Worm (Caenorhabditis elegans) whole organism, young adult: ENCODE data around the gene tmed-13.

ENCODE experiments used
- B0019.2 ChIP-seq: fragments of 200-800 bp; sonication (Bioruptor generic); conservative IDR thresholded peaks from 2 replicates; pipeline ENCODE4 v1.3.6; 2022; ENCODE audit warnings: missing genetic modification reagents, missing genetic modification characterization, missing compliant biosample characterization
- C17E4.6 ChIP-seq: fragments of 200-800 bp; sonication (Bioruptor generic); IDR thresholded peaks from 2 replicates; pipeline ENCODE4 v1.3.6; 2022; ENCODE audit warnings: missing genetic modification reagents, missing genetic modification characterization, missing compliant biosample characterization
- F10E7.11 ChIP-seq: sonication (generic microtip); optimal IDR thresholded peaks from 2 replicates; lab custom pipeline; 2017; ENCODE audit warnings: mild to moderate bottlenecking, missing genetic modification characterization, moderate library complexity, missing compliant biosample characterization
- F22D6.2 ChIP-seq: sonication (generic microtip); optimal IDR thresholded peaks from 2 replicates; lab custom pipeline; 2016; ENCODE audit warnings: mild to moderate bottlenecking, missing genetic modification characterization, missing compliant biosample characterization
- F33H1.4 ChIP-seq: fragments of 200-800 bp; sonication (Bioruptor generic); IDR thresholded peaks from 2 replicates; pipeline ENCODE4 v1.3.6; 2022; ENCODE audit warnings: missing genetic modification reagents, missing genetic modification characterization, missing compliant biosample characterization
- F57A8.1 ChIP-seq: fragments of 200-800 bp; sonication (Bioruptor generic); optimal IDR thresholded peaks from 2 replicates; lab custom pipeline; 2018; ENCODE audit warnings: mild to moderate bottlenecking, missing genetic modification characterization, moderate library complexity, missing compliant biosample characterization
- T26A5.8 ChIP-seq: sonication (generic microtip); optimal IDR thresholded peaks from 2 replicates; lab custom pipeline; 2016; ENCODE audit warnings: missing genetic modification characterization, missing compliant biosample characterization
- attf-3 ChIP-seq: fragments of 200-800 bp; sonication (Bioruptor generic); conservative IDR thresholded peaks from 2 replicates; pipeline ENCODE4 v1.3.6; 2022; ENCODE audit warnings: missing genetic modification reagents, missing genetic modification characterization, missing compliant biosample characterization
- bed-1 ChIP-seq: fragments of 200-800 bp; sonication (Bioruptor generic); IDR thresholded peaks from 2 replicates; pipeline ENCODE4 v1.3.6; 2022; ENCODE audit warnings: missing genetic modification reagents, missing genetic modification characterization, missing compliant biosample characterization
- ceh-100 ChIP-seq: fragments of 200-800 bp; sonication (Bioruptor generic); IDR thresholded peaks from 2 replicates; pipeline ENCODE4 v1.3.6; 2022; ENCODE audit warnings: missing genetic modification reagents, missing genetic modification characterization, missing compliant biosample characterization
- ceh-40 ChIP-seq: fragments of 200-800 bp; sonication (Bioruptor generic); IDR thresholded peaks from 2 replicates; pipeline ENCODE4 v1.3.6; 2022; ENCODE audit warnings: missing genetic modification characterization, missing compliant biosample characterization
- ceh-79 ChIP-seq: sonication (generic microtip); optimal IDR thresholded peaks from 2 replicates; lab custom pipeline; 2017; ENCODE audit warnings: mild to moderate bottlenecking, missing genetic modification characterization, missing compliant biosample characterization
- chd-7 ChIP-seq: sonication (generic microtip); optimal IDR thresholded peaks from 2 replicates; lab custom pipeline; 2016; ENCODE audit warnings: mild to moderate bottlenecking, missing genetic modification characterization, moderate library complexity, missing compliant biosample characterization
- dpff-1 ChIP-seq: sonication (generic microtip); optimal IDR thresholded peaks from 2 replicates; lab custom pipeline; 2017; ENCODE audit warnings: mild to moderate bottlenecking, missing genetic modification characterization, missing compliant biosample characterization
- efl-1 ChIP-seq: fragments of 150-350 bp; optimal IDR thresholded peaks from 2 replicates; lab custom pipeline; 2014; ENCODE audit warnings: missing biosample characterization, missing genetic modification reagents, missing genetic modification characterization
- egl-44 ChIP-seq: fragments of 200-800 bp; sonication (Bioruptor generic); IDR thresholded peaks from 2 replicates; pipeline ENCODE4 v1.3.6; 2022; ENCODE audit warnings: missing genetic modification reagents, missing genetic modification characterization, missing compliant biosample characterization
- ets-4 ChIP-seq: fragments of 200-800 bp; sonication (Bioruptor generic); optimal IDR thresholded peaks from 2 replicates; lab custom pipeline; 2018; ENCODE audit warnings: mild to moderate bottlenecking, missing genetic modification characterization, missing compliant biosample characterization
- gei-17 ChIP-seq: fragments of 200-800 bp; sonication (Bioruptor generic); optimal IDR thresholded peaks from 2 replicates; lab custom pipeline; 2018; ENCODE audit warnings: mild to moderate bottlenecking, missing genetic modification characterization, missing compliant biosample characterization
- him-1 ChIP-seq: sonication (generic microtip); optimal IDR thresholded peaks from 2 replicates; lab custom pipeline; 2016; ENCODE audit warnings: missing genotype, missing genetic modification reagents, missing genetic modification characterization, missing compliant biosample characterization
- hlh-26 ChIP-seq: fragments of 200-800 bp; sonication (Bioruptor generic); conservative IDR thresholded peaks from 2 replicates; pipeline ENCODE4 v1.3.6; 2022; ENCODE audit warnings: missing genetic modification reagents, missing genetic modification characterization, missing compliant biosample characterization
- hmg-1.2 ChIP-seq: fragments of 200-800 bp; sonication (Bioruptor generic); IDR thresholded peaks from 2 replicates; pipeline ENCODE4 v1.3.6; 2022; ENCODE audit warnings: missing genetic modification reagents, missing genetic modification characterization, missing compliant biosample characterization
- hrde-1 ChIP-seq: sonication (generic microtip); optimal IDR thresholded peaks from 2 replicates; lab custom pipeline; 2016; ENCODE audit warnings: missing genetic modification characterization, mild to moderate bottlenecking, missing compliant biosample characterization, moderate library complexity, missing genotype, missing genetic modification reagents, borderline replicate concordance
- lag-1 ChIP-seq: fragments of 200-800 bp; sonication (Bioruptor generic); IDR thresholded peaks from 2 replicates; pipeline ENCODE4 v1.3.6; 2022; ENCODE audit warnings: missing genetic modification reagents, missing genetic modification characterization, missing compliant biosample characterization
- lin-26 ChIP-seq: fragments of 200-800 bp; sonication (Bioruptor generic); IDR thresholded peaks from 2 replicates; pipeline ENCODE4 v1.3.6; 2022; ENCODE audit warnings: missing genetic modification reagents, missing genetic modification characterization, missing compliant biosample characterization
- lin-40 ChIP-seq: sonication (generic microtip); optimal IDR thresholded peaks from 2 replicates; lab custom pipeline; 2016; ENCODE audit warnings: missing genetic modification characterization, mild to moderate bottlenecking, missing compliant biosample characterization, missing genotype, missing genetic modification reagents
- lsl-1 ChIP-seq: fragments of 200-800 bp; sonication (Bioruptor generic); optimal IDR thresholded peaks from 2 replicates; lab custom pipeline; 2018; ENCODE audit warnings: mild to moderate bottlenecking, missing genetic modification characterization, moderate library complexity, missing compliant biosample characterization
- lsy-27 ChIP-seq: sonication (generic microtip); optimal IDR thresholded peaks from 2 replicates; lab custom pipeline; 2017; ENCODE audit warnings: missing genetic modification characterization, mild to moderate bottlenecking, missing compliant biosample characterization, antibody characterized with exemption, missing genotype, borderline replicate concordance; ENCODE audit not compliant: insufficient read depth
- madf-8 ChIP-seq: fragments of 200-800 bp; sonication (Bioruptor generic); conservative IDR thresholded peaks from 2 replicates; pipeline ENCODE4 v1.3.6; 2022; ENCODE audit warnings: missing genetic modification reagents, missing genetic modification characterization, missing compliant biosample characterization
- mxl-1 ChIP-seq: sonication (generic microtip); optimal IDR thresholded peaks from 2 replicates; lab custom pipeline; 2016; ENCODE audit warnings: missing genetic modification characterization, missing compliant biosample characterization
- nhr-120 ChIP-seq: fragments of 200-800 bp; sonication (Bioruptor generic); IDR thresholded peaks from 2 replicates; pipeline ENCODE4 v1.3.6; 2022; ENCODE audit warnings: missing genetic modification characterization, missing compliant biosample characterization
- nhr-179 ChIP-seq: sonication (generic microtip); optimal IDR thresholded peaks from 2 replicates; lab custom pipeline; 2016; ENCODE audit warnings: mild to moderate bottlenecking, missing genetic modification characterization, missing compliant biosample characterization
- nhr-80 ChIP-seq: sonication (generic microtip); optimal IDR thresholded peaks from 2 replicates; lab custom pipeline; 2016; ENCODE audit warnings: missing genetic modification characterization, missing compliant biosample characterization
- repo-1 ChIP-seq: sonication (generic microtip); optimal IDR thresholded peaks from 2 replicates; lab custom pipeline; 2017; ENCODE audit warnings: mild to moderate bottlenecking, missing genetic modification characterization, missing compliant biosample characterization
- snpc-1.3 ChIP-seq: sonication (generic microtip); optimal IDR thresholded peaks from 2 replicates; lab custom pipeline; 2017; ENCODE audit warnings: missing genetic modification characterization, mild to moderate bottlenecking, missing compliant biosample characterization, antibody characterized with exemption, moderate library complexity, missing genotype, missing genetic modification reagents; ENCODE audit not compliant: insufficient read depth
- sptf-2 ChIP-seq: fragments of 200-800 bp; sonication (Bioruptor generic); optimal IDR thresholded peaks from 2 replicates; lab custom pipeline; 2018; ENCODE audit warnings: mild to moderate bottlenecking, missing genetic modification characterization, missing compliant biosample characterization
- tbx-9 ChIP-seq: sonication (generic microtip); optimal IDR thresholded peaks from 2 replicates; lab custom pipeline; 2016; ENCODE audit warnings: borderline replicate concordance, missing genetic modification characterization, inconsistent platforms, missing compliant biosample characterization
- unc-130 ChIP-seq: sonication (generic microtip); optimal IDR thresholded peaks from 2 replicates; lab custom pipeline; 2016; ENCODE audit warnings: missing genetic modification reagents, missing genetic modification characterization, missing compliant biosample characterization
- xnd-1 ChIP-seq: sonication (generic microtip); optimal IDR thresholded peaks from 2 replicates; lab custom pipeline; 2016; ENCODE audit warnings: missing genotype, missing genetic modification reagents, missing genetic modification characterization, missing compliant biosample characterization
- ztf-25 ChIP-seq: fragments of 200-800 bp; sonication (Bioruptor generic); IDR thresholded peaks from 2 replicates; pipeline ENCODE4 v1.3.6; 2022; ENCODE audit warnings: missing genetic modification reagents, missing genetic modification characterization, missing compliant biosample characterization

The tmed-13 gene

ce11 chrIV:6421183-6421635 lies 50.0 kb downstream of the tmed-13 start, which contains the start of gene puf-11 (continued):
- TF ChIP-seq snpc-1.3 (tag; lab: Kevin White, UChicago) (peak; percentile 88), him-1 (peak; percentile 28), nhr-120 (GFP tag; lab: Robert Waterston, UW) (no peak), attf-3 (GFP tag; lab: Robert Waterston, UW) (peak; percentile 67), T26A5.8 (tag; lab: Kevin White, UChicago) (no peak), repo-1 (tag; lab: Kevin White, UChicago) (no peak), ceh-100 (GFP tag; lab: Robert Waterston, UW) (0 out of 2 replicates have a peak, but pooled peaks have one; percentile 17), unc-130 (peak; percentile 79), F57A8.1 (GFP tag; lab: Kevin White, UChicago) (no peak), lsl-1 (GFP tag; lab: Kevin White, UChicago) (peak; percentile 98), madf-8 (GFP tag; lab: Robert Waterston, UW) (peak; percentile 95), F10E7.11 (tag; lab: Kevin White, UChicago) (no peak), efl-1 (GFP tag; lab: Kevin White, UChicago) (peak; percentile 97), hlh-26 (GFP tag; lab: Robert Waterston, UW) (no peak), xnd-1 (peak; percentile 99), lin-26 (GFP tag; lab: Robert Waterston, UW) (0 out of 2 replicates have a peak, but pooled peaks have one; percentile 19), lsy-27 (tag; lab: Kevin White, UChicago) (no peak), ceh-40 (no peak), mxl-1 (tag; lab: Kevin White, UChicago) (no peak), nhr-80 (tag; lab: Kevin White, UChicago) (no peak), ztf-25 (GFP tag; lab: Robert Waterston, UW) (no peak), egl-44 (GFP tag; lab: Robert Waterston, UW) (no peak), hrde-1 (peak; percentile 86), F33H1.4 (GFP tag; lab: Robert Waterston, UW) (peak; percentile 98), lag-1 (no peak), chd-7 (tag; lab: Kevin White, UChicago) (no peak), sptf-2 (GFP tag; lab: Kevin White, UChicago) (no peak), bed-1 (no peak), C17E4.6 (peak; percentile 64), B0019.2 (GFP tag; lab: Robert Waterston, UW) (peak; percentile 78), dpff-1 (tag; lab: Kevin White, UChicago) (no peak), tbx-9 (tag; lab: Kevin White, UChicago) (no peak), hmg-1.2 (peak; percentile 67), ets-4 (no peak), gei-17 (GFP tag; lab: Kevin White, UChicago) (no peak), ceh-79 (tag; lab: Kevin White, UChicago) (no peak), nhr-179 (tag; lab: Kevin White, UChicago) (no peak), lin-40 (tag; lab: Kevin White, UChicago) (no peak), F22D6.2 (tag; lab: Kevin White, UChicago) (no peak)
